Worm (Caenorhabditis elegans) whole organism, L2 larva: ENCODE data around the gene cutl-29.

Experiments
- aly-2 ChIP-seq: fragments of 150-350 bp; optimal IDR thresholded peaks from 2 replicates; lab custom pipeline; 2014; ENCODE audit warnings: missing biosample characterization, missing genetic modification characterization
- fos-1 ChIP-seq: fragments of 150-350 bp; optimal IDR thresholded peaks from 2 replicates; lab custom pipeline; 2014; ENCODE audit warnings: missing biosample characterization, missing genetic modification characterization
- lin-11 ChIP-seq: fragments of 150-350 bp; sonication (generic microtip); optimal IDR thresholded peaks from 2 replicates; lab custom pipeline; 2014; ENCODE audit warnings: missing biosample characterization, missing genetic modification characterization, inconsistent platforms, mixed read lengths
- nhr-10 ChIP-seq: sonication (generic microtip); optimal IDR thresholded peaks from 2 replicates; lab custom pipeline; 2017; ENCODE audit warnings: missing biosample characterization, missing genetic modification characterization
- nhr-11 ChIP-seq: fragments of 150-350 bp; optimal IDR thresholded peaks from 2 replicates; lab custom pipeline; 2014; ENCODE audit warnings: missing biosample characterization, missing genetic modification characterization
- nhr-23 ChIP-seq: fragments of 150-350 bp; optimal IDR thresholded peaks from 2 replicates; lab custom pipeline; 2014; ENCODE audit warnings: missing biosample characterization, missing genetic modification reagents, missing genetic modification characterization
- peb-1 ChIP-seq: fragments of 150-350 bp; optimal IDR thresholded peaks from 2 replicates; lab custom pipeline; 2014; ENCODE audit warnings: missing biosample characterization, missing genetic modification characterization
- sma-9 ChIP-seq, 2 experiments: fragments of 150-350 bp in 1 of 2; sonication (generic microtip) in 1 of 2; optimal IDR thresholded peaks; 2 replicates each; lab custom pipeline; 2014 to 2016; ENCODE audit warnings: missing genetic modification characterization in 2 of 2, mild to moderate bottlenecking in 1 of 2, missing biosample characterization in 1 of 2, missing compliant biosample characterization in 1 of 2, missing genetic modification reagents in 1 of 2, moderate library complexity in 1 of 2
- zag-1 ChIP-seq: fragments of 150-350 bp; optimal IDR thresholded peaks from 2 replicates; lab custom pipeline; 2014; ENCODE audit warnings: missing biosample characterization, missing genetic modification characterization

ce11 chrX:8224916-8225315 lies 45.9 kb downstream of the cutl-29 start, which contains the start of gene K02A6.2:
- TF ChIP-seq fos-1 (tag; lab: Kevin White, UChicago), result no peak
- no peak for TF ChIP-seq aly-2 (tag; lab: Kevin White, UChicago)
- no peak for TF ChIP-seq nhr-10 (tag; lab: Kevin White, UChicago)
- no peak for TF ChIP-seq peb-1
- TF ChIP-seq nhr-23 (tag; lab: Kevin White, UChicago), result no peak
- TF ChIP-seq lin-11 (tag; lab: Kevin White, UChicago), result no peak
- no peak for TF ChIP-seq sma-9 (GFP tag; optimal IDR thresholded peaks at IDR 0.05; lab: Kevin White, UChicago)
- no peak for TF ChIP-seq sma-9 (tag; optimal IDR thresholded peaks at IDR 0.05; lab: Kevin White, UChicago)
- TF ChIP-seq zag-1, result no peak
- TF ChIP-seq nhr-11 (tag; lab: Kevin White, UChicago), result no peak
